Fruit fly (Drosophila melanogaster) whole organism, wandering third instar larva: Measurements from ENCODE around the gene CG7236.

Source experiments
- Abd-B ChIP-seq: fragments of >200 bp; optimal IDR thresholded peaks from 2 replicates; lab custom pipeline; 2017; ENCODE audit warnings: missing biosample characterization, missing genetic modification characterization
- CG32264 ChIP-seq: fragments of 200-800 bp; sonication (Bioruptor generic); optimal IDR thresholded peaks from 2 replicates; lab custom pipeline; 2016; ENCODE audit warnings: missing biosample characterization, missing genetic modification characterization
- CG9705 ChIP-seq: fragments of 200-800 bp; sonication (Bioruptor generic); optimal IDR thresholded peaks from 2 replicates; lab custom pipeline; 2018; ENCODE audit warnings: missing biosample characterization, mild to moderate bottlenecking, missing genetic modification characterization
- CrebA ChIP-seq: fragments of 200-800 bp; sonication (Bioruptor generic); optimal IDR thresholded peaks from 2 replicates; lab custom pipeline; 2016; ENCODE audit warnings: missing biosample characterization, mild to moderate bottlenecking, missing genetic modification characterization, borderline replicate concordance
- Dfd ChIP-seq: fragments of >200 bp; optimal IDR thresholded peaks from 2 replicates; lab custom pipeline; 2017; ENCODE audit warnings: missing biosample characterization, missing genetic modification characterization
- Dif ChIP-seq: fragments of 200-275, 200-300 bp; sonication (Bioruptor generic); optimal IDR thresholded peaks from 2 replicates; lab custom pipeline; 2018; ENCODE audit warnings: missing biosample characterization, missing genetic modification characterization; ENCODE audit not compliant: partially characterized antibody
- GATAd ChIP-seq: sonication (Bioruptor generic); optimal IDR thresholded peaks from 2 replicates; lab custom pipeline; 2016; ENCODE audit warnings: missing biosample characterization, missing genetic modification characterization
- HLH106 ChIP-seq: fragments of 200-800 bp; optimal IDR thresholded peaks from 3 replicates; lab custom pipeline; 2019; ENCODE audit warnings: missing biosample characterization, mild to moderate bottlenecking, missing genetic modification characterization, moderate library complexity
- Hnf4 ChIP-seq: fragments of 200-800 bp; sonication (Bioruptor generic); optimal IDR thresholded peaks from 2 replicates; lab custom pipeline; 2016; ENCODE audit warnings: missing biosample characterization, mild to moderate bottlenecking, missing genetic modification characterization
- Hr78 ChIP-seq: fragments of >200 bp; optimal IDR thresholded peaks from 2 replicates; lab custom pipeline; 2017; ENCODE audit warnings: missing biosample characterization, missing genetic modification characterization
- Hr83 ChIP-seq: fragments of 200-300 bp; sonication (Bioruptor generic); optimal IDR thresholded peaks from 2 replicates; lab custom pipeline; 2016; ENCODE audit warnings: missing biosample characterization, mild to moderate bottlenecking, missing genetic modification characterization, moderate library complexity; ENCODE audit not compliant: poor library complexity, severe bottlenecking
- Jra ChIP-seq: sonication (Bioruptor generic); optimal IDR thresholded peaks from 2 replicates; lab custom pipeline; 2016; ENCODE audit warnings: missing biosample characterization, missing genetic modification characterization
- Mio ChIP-seq: sonication (Bioruptor generic); optimal IDR thresholded peaks from 2 replicates; lab custom pipeline; 2016; ENCODE audit warnings: missing biosample characterization, missing genetic modification characterization
- Myc ChIP-seq: fragments of >200 bp; optimal IDR thresholded peaks from 2 replicates; lab custom pipeline; 2017
- N ChIP-seq: fragments of >200 bp; optimal IDR thresholded peaks from 2 replicates; lab custom pipeline; 2018; ENCODE audit warnings: missing biosample characterization, missing external identifiers, missing genetic modification characterization
- OdsH ChIP-seq: fragments of 200-800 bp; sonication (Bioruptor generic); optimal IDR thresholded peaks from 2 replicates; lab custom pipeline; 2016; ENCODE audit warnings: missing biosample characterization, mild to moderate bottlenecking, missing genetic modification characterization
- Rel ChIP-seq, 2 experiments: fragments of 200-800 bp; sonication (Bioruptor generic) in 1 of 2; optimal IDR thresholded peaks; 2 replicates in 1 of 2; 3 replicates in 1 of 2; lab custom pipeline; 2016 to 2019; ENCODE audit warnings: mild to moderate bottlenecking in 2 of 2, missing biosample characterization in 2 of 2, missing genetic modification characterization in 2 of 2, moderate library complexity in 1 of 2
- Sp1 ChIP-seq: fragments of 200-800 bp; sonication (Bioruptor generic); optimal IDR thresholded peaks from 3 replicates; lab custom pipeline; 2019; ENCODE audit warnings: missing biosample characterization, mild to moderate bottlenecking, missing genetic modification characterization, moderate library complexity
- Vsx2 ChIP-seq: fragments of 200-300, 225-300 bp; sonication (Bioruptor generic); optimal IDR thresholded peaks from 2 replicates; lab custom pipeline; 2018; ENCODE audit warnings: missing biosample characterization, missing genetic modification characterization; ENCODE audit not compliant: partially characterized antibody
- br ChIP-seq: fragments of 200-800 bp; sonication (Bioruptor generic); optimal IDR thresholded peaks from 2 replicates; lab custom pipeline; 2016; ENCODE audit warnings: missing biosample characterization, missing genetic modification characterization
- brk ChIP-seq: fragments of 200-800 bp; sonication (Bioruptor generic); optimal IDR thresholded peaks from 2 replicates; lab custom pipeline; 2016; ENCODE audit warnings: missing biosample characterization, mild to moderate bottlenecking, missing genetic modification characterization
- dl ChIP-seq, 2 experiments: fragments of 175-275, 200-275 bp in 1 of 2; fragments of 200-275 bp in 1 of 2; sonication (Bioruptor generic); optimal IDR thresholded peaks; lab custom pipeline; 2018; ENCODE audit warnings: mild to moderate bottlenecking in 2 of 2, missing biosample characterization in 2 of 2, missing genetic modification characterization in 2 of 2, moderate library complexity in 2 of 2; ENCODE audit not compliant: partially characterized antibody in 2 of 2, insufficient read depth in 1 of 2
- dmrt93B ChIP-seq: fragments of 200-800 bp; sonication (Bioruptor generic); optimal IDR thresholded peaks from 2 replicates; lab custom pipeline; 2018; ENCODE audit warnings: missing biosample characterization, mild to moderate bottlenecking, missing genetic modification characterization
- dsf ChIP-seq: sonication (Bioruptor generic); optimal IDR thresholded peaks from 2 replicates; lab custom pipeline; 2016; ENCODE audit warnings: missing biosample characterization, missing genetic modification characterization, borderline replicate concordance
- ey ChIP-seq: fragments of 200-800 bp; sonication (Bioruptor generic); optimal IDR thresholded peaks from 2 replicates; lab custom pipeline; 2016; ENCODE audit warnings: missing biosample characterization, missing genetic modification characterization
- foxo ChIP-seq, 2 experiments: fragments of 200-800 bp; sonication (Bioruptor generic); optimal IDR thresholded peaks; 2 replicates in 1 of 2; 3 replicates in 1 of 2; lab custom pipeline; 2016 to 2017; ENCODE audit warnings: missing biosample characterization in 2 of 2, missing genetic modification characterization in 2 of 2
- fru ChIP-seq: fragments of 200-800 bp; sonication (Bioruptor generic); optimal IDR thresholded peaks from 3 replicates; lab custom pipeline; 2016; ENCODE audit warnings: missing biosample characterization, mild to moderate bottlenecking, missing genetic modification characterization
- h ChIP-seq: fragments of 200-800 bp; sonication (Bioruptor generic); optimal IDR thresholded peaks from 3 replicates; lab custom pipeline; 2016; ENCODE audit warnings: missing biosample characterization, mild to moderate bottlenecking, missing genetic modification characterization
- jim ChIP-seq: fragments of 175-275, 200-325 bp; sonication (Bioruptor generic); optimal IDR thresholded peaks from 2 replicates; lab custom pipeline; 2016; ENCODE audit warnings: missing biosample characterization, mild to moderate bottlenecking, missing genetic modification characterization
- lola ChIP-seq: fragments of >200 bp; optimal IDR thresholded peaks from 2 replicates; lab custom pipeline; 2017; ENCODE audit warnings: missing biosample characterization, missing genetic modification characterization
- pan ChIP-seq: fragments of >200 bp; optimal IDR thresholded peaks from 2 replicates; lab custom pipeline; 2017
- psq ChIP-seq: fragments of 200-800 bp; sonication (Bioruptor generic); optimal IDR thresholded peaks from 3 replicates; lab custom pipeline; 2017; ENCODE audit warnings: missing biosample characterization, mild to moderate bottlenecking, missing genetic modification characterization, moderate library complexity
- rgr ChIP-seq: fragments of 200-800 bp; sonication (Bioruptor generic); optimal IDR thresholded peaks from 3 replicates; lab custom pipeline; 2016; ENCODE audit warnings: missing biosample characterization, mild to moderate bottlenecking, missing genetic modification characterization
- sage ChIP-seq: fragments of 200-800 bp; sonication (Bioruptor generic); optimal IDR thresholded peaks from 2 replicates; lab custom pipeline; 2016; ENCODE audit warnings: missing biosample characterization, mild to moderate bottlenecking, missing genetic modification characterization
- sv ChIP-seq: fragments of 200-800 bp; sonication (Bioruptor generic); optimal IDR thresholded peaks from 3 replicates; lab custom pipeline; 2016; ENCODE audit warnings: missing biosample characterization, missing genetic modification characterization
- tai ChIP-seq: sonication (Bioruptor generic); optimal IDR thresholded peaks from 2 replicates; lab custom pipeline; 2016; ENCODE audit warnings: missing biosample characterization, missing genetic modification characterization
- usp ChIP-seq: fragments of >200 bp; optimal IDR thresholded peaks from 2 replicates; lab custom pipeline; 2017; ENCODE audit warnings: missing biosample characterization, missing genetic modification characterization
- woc ChIP-seq: sonication (Bioruptor generic); optimal IDR thresholded peaks from 2 replicates; lab custom pipeline; 2016; ENCODE audit warnings: missing biosample characterization, mild to moderate bottlenecking, missing genetic modification characterization

Gene CG7236

dm6 chr2L:5745857-5746256 lies 39.7 kb downstream of the CG7236 start, which contains the start of gene CG11029:
Gene CG11029, plus strand, starts transcription at chr2L:5746157.
- no peak for TF ChIP-seq Sp1 (GFP tag; lab: Kevin White, UChicago)
- no peak for TF ChIP-seq Abd-B (GFP tag; lab: Kevin White, UChicago)
- no peak for TF ChIP-seq CrebA (GFP tag; lab: Kevin White, UChicago)
- TF ChIP-seq Hnf4 (GFP tag; lab: Kevin White, UChicago), result no peak
- TF ChIP-seq Myc (lab: Kevin White, UChicago), result no peak
- no peak for TF ChIP-seq sage (GFP tag; lab: Kevin White, UChicago)
- TF ChIP-seq psq (GFP tag; lab: Kevin White, UChicago), result no peak
- TF ChIP-seq woc (GFP tag; lab: Kevin White, UChicago), result no peak
- no peak for TF ChIP-seq rgr (GFP tag; lab: Kevin White, UChicago)
- TF ChIP-seq Dif (GFP tag; lab: Kevin White, UChicago), result no peak
- no peak for TF ChIP-seq ey (GFP tag; lab: Kevin White, UChicago)
- no peak for TF ChIP-seq OdsH (GFP tag; lab: Kevin White, UChicago)
- TF ChIP-seq fru (GFP tag; lab: Kevin White, UChicago), result no peak
- no peak for TF ChIP-seq Hr78
- no peak for TF ChIP-seq dmrt93B (GFP tag; lab: Kevin White, UChicago)
- no peak for TF ChIP-seq CG32264 (GFP tag; lab: Kevin White, UChicago)
- no peak for TF ChIP-seq CG9705 (GFP tag; lab: Kevin White, UChicago)
- no peak for TF ChIP-seq Rel (GFP tag; optimal IDR thresholded peaks at IDR 0.05; lab: Kevin White, UChicago)
- no peak for TF ChIP-seq Rel (tag; optimal IDR thresholded peaks at IDR 0.05; lab: Kevin White, UChicago)

DNA sequence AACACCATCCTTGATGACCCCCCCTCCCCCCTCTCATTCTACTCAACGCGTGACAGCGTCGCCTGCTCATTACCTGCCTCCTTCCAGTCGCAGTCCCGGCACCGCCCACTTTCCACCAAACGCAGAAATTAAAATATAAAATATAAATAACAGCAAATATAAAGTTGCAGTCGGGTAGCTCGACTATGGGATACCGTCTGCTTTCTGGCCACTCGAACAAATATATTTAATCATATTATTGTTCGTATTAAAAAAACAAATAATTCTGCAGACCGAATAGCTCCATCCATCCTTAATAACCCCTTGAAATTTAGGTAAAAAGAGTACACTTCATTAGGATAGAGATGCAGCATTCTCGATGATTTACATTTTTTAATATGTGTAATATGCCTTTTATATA lies 42.0 kb downstream of the CG7236 start:
- no peak for TF ChIP-seq pan (lab: Kevin White, UChicago)
- TF ChIP-seq brk, result no peak
- TF ChIP-seq Mio (GFP tag; lab: Kevin White, UChicago), result no peak
- TF ChIP-seq dl (GFP tag; optimal IDR thresholded peaks at IDR 0.05; lab: Kevin White, UChicago; ENCODE audit: insufficient read depth in 1 of 2, partially characterized antibody in 2 of 2), result no peak
- no peak for TF ChIP-seq usp (GFP tag; lab: Kevin White, UChicago)
- no peak for TF ChIP-seq ey (GFP tag; lab: Kevin White, UChicago)
- TF ChIP-seq psq (GFP tag; lab: Kevin White, UChicago), result no peak
- no peak for TF ChIP-seq CG32264 (GFP tag; lab: Kevin White, UChicago)
- TF ChIP-seq CG9705 (GFP tag; lab: Kevin White, UChicago), result no peak
- TF ChIP-seq fru (GFP tag; lab: Kevin White, UChicago), result no peak
- no peak for TF ChIP-seq OdsH (GFP tag; lab: Kevin White, UChicago)
- no peak for TF ChIP-seq tai (GFP tag; lab: Kevin White, UChicago)
- no peak for TF ChIP-seq Dfd (GFP tag; lab: Kevin White, UChicago)
- no peak for TF ChIP-seq Hr78
- no peak for TF ChIP-seq dmrt93B (GFP tag; lab: Kevin White, UChicago)
- no peak for TF ChIP-seq Dif (GFP tag; lab: Kevin White, UChicago)
- TF ChIP-seq br (GFP tag; lab: Kevin White, UChicago), result no peak
- no peak for TF ChIP-seq N

DNA sequence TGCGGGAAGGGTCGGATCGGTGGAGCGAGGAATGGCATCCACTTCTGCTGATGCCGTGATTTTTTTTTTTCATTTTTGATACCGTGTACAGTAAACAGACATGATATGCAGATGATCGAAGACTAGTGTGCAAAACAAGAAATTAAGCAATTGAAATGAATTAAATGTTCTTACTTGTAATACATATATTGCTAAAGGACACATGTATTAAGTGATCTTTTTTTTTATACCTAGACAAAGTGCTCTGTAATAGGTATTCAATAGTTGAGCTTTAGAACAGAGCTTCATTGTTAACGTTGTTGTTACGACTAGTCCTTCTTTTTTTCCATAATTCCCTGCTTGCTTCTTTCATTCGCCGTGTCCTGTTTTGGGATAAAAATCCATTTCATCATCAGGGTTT lies 45.3 kb downstream of the CG7236 start:
- TF ChIP-seq Myc (lab: Kevin White, UChicago), result no peak
- TF ChIP-seq Mio (GFP tag; lab: Kevin White, UChicago), result no peak
- TF ChIP-seq CrebA (GFP tag; lab: Kevin White, UChicago), result no peak
- no peak for TF ChIP-seq Abd-B (GFP tag; lab: Kevin White, UChicago)
- TF ChIP-seq woc (GFP tag; lab: Kevin White, UChicago), result peak; percentile 50
- no peak for TF ChIP-seq sage (GFP tag; lab: Kevin White, UChicago)
- no peak for TF ChIP-seq Hr83
- TF ChIP-seq foxo (GFP tag; optimal IDR thresholded peaks at IDR 0.05; lab: Kevin White, UChicago), result peak in 1 of 2 experiments; percentile 28
- no peak for TF ChIP-seq usp (GFP tag; lab: Kevin White, UChicago)
- TF ChIP-seq fru (GFP tag; lab: Kevin White, UChicago), result peak; percentile 55
- no peak for TF ChIP-seq CG9705 (GFP tag; lab: Kevin White, UChicago)
- no peak for TF ChIP-seq N
- no peak for TF ChIP-seq dmrt93B (GFP tag; lab: Kevin White, UChicago)
- TF ChIP-seq sv (GFP tag; lab: Kevin White, UChicago), result no peak
- TF ChIP-seq Rel (GFP tag; optimal IDR thresholded peaks at IDR 0.05; lab: Kevin White, UChicago), result no peak
- no peak for TF ChIP-seq Rel (tag; optimal IDR thresholded peaks at IDR 0.05; lab: Kevin White, UChicago)
- TF ChIP-seq dsf (GFP tag; lab: Kevin White, UChicago), result no peak
- TF ChIP-seq Jra, result no peak
- peak; percentile 50 for TF ChIP-seq h (GFP tag; lab: Kevin White, UChicago)
- no peak for TF ChIP-seq jim (GFP tag; lab: Kevin White, UChicago)
- no peak for TF ChIP-seq GATAd
- TF ChIP-seq ey (GFP tag; lab: Kevin White, UChicago), result peak; percentile 40
- no peak for TF ChIP-seq dl (GFP tag; optimal IDR thresholded peaks at IDR 0.05; lab: Kevin White, UChicago; ENCODE audit: insufficient read depth in 1 of 2, partially characterized antibody in 2 of 2)
- peak; percentile 28 for TF ChIP-seq br (GFP tag; lab: Kevin White, UChicago)
- TF ChIP-seq Vsx2 (GFP tag; lab: Kevin White, UChicago), result no peak
- no peak for TF ChIP-seq Hr78
- TF ChIP-seq psq (GFP tag; lab: Kevin White, UChicago), result peak; percentile 42
- no peak for TF ChIP-seq pan (lab: Kevin White, UChicago)
- TF ChIP-seq Dfd (GFP tag; lab: Kevin White, UChicago), result no peak
- TF ChIP-seq lola (GFP tag; lab: Kevin White, UChicago), result no peak
- TF ChIP-seq Hnf4 (GFP tag; lab: Kevin White, UChicago), result no peak
- peak; percentile 33 for TF ChIP-seq rgr (GFP tag; lab: Kevin White, UChicago)
- TF ChIP-seq CG32264 (GFP tag; lab: Kevin White, UChicago), result no peak
- TF ChIP-seq brk, result no peak
- TF ChIP-seq Dif (GFP tag; lab: Kevin White, UChicago), result no peak
- TF ChIP-seq tai (GFP tag; lab: Kevin White, UChicago), result no peak
- TF ChIP-seq HLH106, result peak; percentile 31
- TF ChIP-seq Sp1 (GFP tag; lab: Kevin White, UChicago), result peak; percentile 24
- TF ChIP-seq OdsH (GFP tag; lab: Kevin White, UChicago), result peak; percentile 38
